Fruit fly (Drosophila melanogaster) whole organism, embryonic: ENCODE measurements around the gene Jhbp13.
A peak's percentile ranks its signal among the peaks of the same experiment; 100 is the strongest.

ENCODE experiments used
- Ada2b ChIP-seq: fragments of 200-800 bp; sonication (Bioruptor generic); IDR thresholded peaks from 2 replicates; pipeline ENCODE4 v1.3.6; 2022; ENCODE audit warnings: missing biosample characterization, missing genetic modification characterization
- Bgb ChIP-seq: fragments of 200-800 bp; sonication (Bioruptor generic); IDR thresholded peaks from 2 replicates; pipeline ENCODE4 v1.3.6; 2022; ENCODE audit warnings: missing biosample characterization, missing genetic modification characterization; ENCODE audit not compliant: partially characterized antibody
- CG10267 ChIP-seq: fragments of 200-800 bp; sonication (Bioruptor generic); optimal IDR thresholded peaks from 2 replicates; lab custom pipeline; 2018; ENCODE audit warnings: missing biosample characterization, mild to moderate bottlenecking, missing genetic modification characterization, moderate library complexity
- CG11085 ChIP-seq: fragments of 200-800 bp; sonication (Bioruptor generic); IDR thresholded peaks from 2 replicates; pipeline ENCODE4 v1.3.6; 2022; ENCODE audit warnings: missing biosample characterization, missing genetic modification characterization
- CG13296 ChIP-seq: fragments of 200-800 bp; sonication (Bioruptor generic); optimal IDR thresholded peaks from 3 replicates; lab custom pipeline; 2018; ENCODE audit warnings: missing biosample characterization, mild to moderate bottlenecking, missing genetic modification characterization
- CG14710 ChIP-seq: fragments of 200-800 bp; sonication (Bioruptor generic); optimal IDR thresholded peaks from 3 replicates; lab custom pipeline; 2019; ENCODE audit warnings: missing biosample characterization, mild to moderate bottlenecking, missing genetic modification characterization, moderate library complexity
- CG17186 ChIP-seq: fragments of 200-800 bp; sonication (Bioruptor generic); optimal IDR thresholded peaks from 3 replicates; lab custom pipeline; 2017; ENCODE audit warnings: missing biosample characterization, missing genetic modification reagents, missing genetic modification characterization
- CG17361 ChIP-seq: fragments of 200-800 bp; sonication (Bioruptor generic); IDR thresholded peaks from 3 replicates; pipeline ENCODE4 v1.3.6; 2022; ENCODE audit warnings: missing biosample characterization, missing genetic modification characterization
- CG18476 ChIP-seq: fragments of 200-800 bp; sonication (Bioruptor generic); optimal IDR thresholded peaks from 2 replicates; lab custom pipeline; 2016; ENCODE audit warnings: missing biosample characterization, mild to moderate bottlenecking, missing genetic modification characterization
- CG31441 ChIP-seq: fragments of 200-800 bp; sonication (Bioruptor generic); IDR thresholded peaks from 2 replicates; pipeline ENCODE4 v1.3.6; 2022; ENCODE audit warnings: missing biosample characterization, missing genetic modification characterization
- CG4424 ChIP-seq: fragments of 200-800 bp; sonication (Bioruptor generic); optimal IDR thresholded peaks from 3 replicates; lab custom pipeline; 2016; ENCODE audit warnings: missing biosample characterization, missing genetic modification characterization
- CG6175 ChIP-seq: fragments of 200-800 bp; sonication (Bioruptor generic); IDR thresholded peaks from 3 replicates; pipeline ENCODE4 v1.3.6; 2022; ENCODE audit warnings: missing biosample characterization, missing genetic modification characterization
- CG6654 ChIP-seq: fragments of 200-800 bp; sonication (Bioruptor generic); optimal IDR thresholded peaks from 2 replicates; lab custom pipeline; 2017; ENCODE audit warnings: missing biosample characterization, mild to moderate bottlenecking, missing genetic modification characterization
- CG7357 ChIP-seq: fragments of 200-800 bp; sonication (Bioruptor generic); IDR thresholded peaks from 3 replicates; pipeline ENCODE4 v1.3.6; 2022; ENCODE audit warnings: missing biosample characterization, missing genetic modification characterization
- CG8478 ChIP-seq: fragments of >200 bp; optimal IDR thresholded peaks from 2 replicates; lab custom pipeline; 2018
- CG9215 ChIP-seq: fragments of 200-800 bp; sonication (Bioruptor generic); IDR thresholded peaks from 2 replicates; pipeline ENCODE4 v1.3.6; 2022; ENCODE audit warnings: missing biosample characterization, missing genetic modification characterization
- Chrac-16 ChIP-seq: fragments of 200-800 bp; sonication (Bioruptor generic); optimal IDR thresholded peaks from 3 replicates; lab custom pipeline; 2016; ENCODE audit warnings: missing biosample characterization, missing genetic modification characterization
- CrebB ChIP-seq: fragments of 200-800 bp; sonication (Bioruptor generic); optimal IDR thresholded peaks from 3 replicates; lab custom pipeline; 2018; ENCODE audit warnings: missing biosample characterization, mild to moderate bottlenecking, missing genetic modification characterization
- Dad ChIP-seq: fragments of 200-800 bp; sonication (Bioruptor generic); optimal IDR thresholded peaks from 3 replicates; lab custom pipeline; 2016; ENCODE audit warnings: missing biosample characterization, missing genetic modification characterization
- Dek ChIP-seq: fragments of 200-800 bp; sonication (Bioruptor generic); optimal IDR thresholded peaks from 3 replicates; lab custom pipeline; 2019; ENCODE audit warnings: missing biosample characterization, mild to moderate bottlenecking, missing genetic modification characterization, moderate library complexity
- E2f2 ChIP-seq: fragments of 200-800 bp; sonication (Bioruptor generic); IDR thresholded peaks from 2 replicates; pipeline ENCODE4 v1.3.6; 2022; ENCODE audit warnings: missing biosample characterization, missing genetic modification characterization
- Ets97D ChIP-seq: fragments of 200-800 bp; sonication (Bioruptor generic); optimal IDR thresholded peaks from 3 replicates; lab custom pipeline; 2016; ENCODE audit warnings: missing biosample characterization, missing genetic modification characterization
- Hand ChIP-seq: fragments of 200-800 bp; sonication (Bioruptor generic); optimal IDR thresholded peaks from 2 replicates; lab custom pipeline; 2017; ENCODE audit warnings: mild to moderate bottlenecking, missing biosample characterization, missing genetic modification reagents, missing genetic modification characterization
- Mad ChIP-seq: fragments of 200-800 bp; sonication (Bioruptor generic); optimal IDR thresholded peaks from 2 replicates; lab custom pipeline; 2016; ENCODE audit warnings: missing biosample characterization, missing genetic modification characterization
- Max ChIP-seq: fragments of 200-800 bp; sonication (Bioruptor generic); optimal IDR thresholded peaks from 2 replicates; lab custom pipeline; 2016; ENCODE audit warnings: missing biosample characterization, mild to moderate bottlenecking, missing genetic modification characterization
- NC2α ChIP-seq: fragments of 200-800 bp; sonication (Bioruptor generic); optimal IDR thresholded peaks from 2 replicates; lab custom pipeline; 2016; ENCODE audit warnings: missing biosample characterization, missing genetic modification characterization
- NC2β ChIP-seq: fragments of 200-800 bp; sonication (Bioruptor generic); optimal IDR thresholded peaks from 2 replicates; lab custom pipeline; 2016; ENCODE audit warnings: missing biosample characterization, missing genetic modification characterization
- Nf-YB ChIP-seq: fragments of 200-800 bp; sonication (Bioruptor generic); optimal IDR thresholded peaks from 3 replicates; lab custom pipeline; 2019; ENCODE audit warnings: missing biosample characterization, mild to moderate bottlenecking, missing genetic modification characterization, moderate library complexity
- Opbp ChIP-seq: fragments of 200-800 bp; sonication (Bioruptor generic); IDR thresholded peaks from 3 replicates; pipeline ENCODE4 v1.3.6; 2022; ENCODE audit warnings: missing biosample characterization, missing genetic modification characterization; ENCODE audit not compliant: partially characterized antibody
- PHDP ChIP-seq: fragments of 200-800 bp; sonication (Bioruptor generic); optimal IDR thresholded peaks from 3 replicates; lab custom pipeline; 2018; ENCODE audit warnings: missing biosample characterization, mild to moderate bottlenecking, missing genetic modification characterization, moderate library complexity
- Sin3A ChIP-seq: fragments of >200 bp; optimal IDR thresholded peaks from 2 replicates; lab custom pipeline; 2018
- Six4 ChIP-seq: fragments of 200-800 bp; sonication (Bioruptor generic); optimal IDR thresholded peaks from 2 replicates; lab custom pipeline; 2016; ENCODE audit warnings: missing biosample characterization, missing genetic modification characterization
- Sry-δ ChIP-seq: fragments of 200-800 bp; sonication (Bioruptor generic); optimal IDR thresholded peaks from 2 replicates; lab custom pipeline; 2016; ENCODE audit warnings: missing biosample characterization, missing genetic modification characterization
- Ssrp ChIP-seq: fragments of 200-800 bp; sonication (Bioruptor generic); optimal IDR thresholded peaks from 2 replicates; lab custom pipeline; 2018; ENCODE audit warnings: missing biosample characterization, mild to moderate bottlenecking, missing genetic modification characterization, moderate library complexity
- Trl ChIP-seq, 3 experiments: fragments of >200 bp in 2 of 3; fragments of 200-800 bp in 1 of 3; sonication (Bioruptor generic) in 1 of 3; optimal IDR thresholded peaks; 2 replicates in 1 of 3; 3 replicates in 2 of 3; lab custom pipeline; 2016 to 2017; ENCODE audit warnings: missing biosample characterization in 1 of 3, missing genetic modification characterization in 1 of 3
- crc ChIP-seq: fragments of 200-800 bp; sonication (Bioruptor generic); optimal IDR thresholded peaks from 2 replicates; lab custom pipeline; 2016; ENCODE audit warnings: missing biosample characterization, missing genetic modification characterization
- crp ChIP-seq, 2 experiments: fragments of 200-800 bp; sonication (Bioruptor generic); optimal IDR thresholded peaks; 2 replicates in 1 of 2; 3 replicates in 1 of 2; lab custom pipeline; 2017; ENCODE audit warnings: missing biosample characterization in 2 of 2, missing genetic modification characterization in 2 of 2, mild to moderate bottlenecking in 1 of 2, moderate library complexity in 1 of 2
- da ChIP-seq: fragments of 200-800 bp; sonication (Bioruptor generic); optimal IDR thresholded peaks from 2 replicates; lab custom pipeline; 2016; ENCODE audit warnings: missing biosample characterization, missing genetic modification characterization
- fd3F ChIP-seq: fragments of 200-800 bp; sonication (Bioruptor generic); optimal IDR thresholded peaks from 2 replicates; lab custom pipeline; 2018; ENCODE audit warnings: missing biosample characterization, mild to moderate bottlenecking, missing genetic modification characterization, moderate library complexity
- grn ChIP-seq: fragments of 200-800 bp; sonication (Bioruptor generic); optimal IDR thresholded peaks from 3 replicates; lab custom pipeline; 2017; ENCODE audit warnings: missing biosample characterization, missing genetic modification characterization
- kay ChIP-seq: fragments of 200-800 bp; sonication (Bioruptor generic); optimal IDR thresholded peaks from 2 replicates; lab custom pipeline; 2016; ENCODE audit warnings: missing biosample characterization, missing genetic modification characterization
- kni ChIP-seq: fragments of 200-800 bp; sonication (Bioruptor generic); optimal IDR thresholded peaks from 3 replicates; lab custom pipeline; 2017; ENCODE audit warnings: mild to moderate bottlenecking, missing biosample characterization, missing genetic modification reagents, missing genetic modification characterization
- peb ChIP-seq: fragments of 200-800 bp; sonication (Bioruptor generic); IDR thresholded peaks from 2 replicates; pipeline ENCODE4 v1.3.6; 2022; ENCODE audit warnings: missing biosample characterization, missing genetic modification characterization
- pzg ChIP-seq: fragments of 200-800 bp; sonication (Bioruptor generic); optimal IDR thresholded peaks from 3 replicates; lab custom pipeline; 2018; ENCODE audit warnings: missing biosample characterization, mild to moderate bottlenecking, missing genetic modification characterization, moderate library complexity
- schlank ChIP-seq: fragments of 200-800 bp; sonication (Bioruptor generic); optimal IDR thresholded peaks from 2 replicates; lab custom pipeline; 2018; ENCODE audit warnings: missing biosample characterization, mild to moderate bottlenecking, missing genetic modification characterization
- sima ChIP-seq: fragments of 200-800 bp; sonication (Bioruptor generic); optimal IDR thresholded peaks from 2 replicates; lab custom pipeline; 2016; ENCODE audit warnings: missing biosample characterization, missing genetic modification characterization
- stc ChIP-seq: fragments of 200-800 bp; sonication (Bioruptor generic); IDR thresholded peaks from 2 replicates; pipeline ENCODE4 v1.3.6; 2022; ENCODE audit warnings: missing biosample characterization, missing genetic modification characterization
- stwl ChIP-seq: fragments of 200-800 bp; sonication (Bioruptor generic); optimal IDR thresholded peaks from 3 replicates; lab custom pipeline; 2018; ENCODE audit warnings: missing biosample characterization, mild to moderate bottlenecking, missing genetic modification characterization, moderate library complexity
- sug ChIP-seq: fragments of 200-800 bp; optimal IDR thresholded peaks from 2 replicates; lab custom pipeline; 2019; ENCODE audit warnings: missing biosample characterization, mild to moderate bottlenecking, missing genetic modification characterization, moderate library complexity
- vnd ChIP-seq: fragments of 200-800 bp; sonication (Bioruptor generic); IDR thresholded peaks from 3 replicates; pipeline ENCODE4 v1.3.6; 2022; ENCODE audit warnings: missing biosample characterization, missing genetic modification characterization; ENCODE audit not compliant: partially characterized antibody
- z ChIP-seq: fragments of 200-800 bp; sonication (Bioruptor generic); IDR thresholded peaks from 3 replicates; pipeline ENCODE4 v1.3.6; 2022; ENCODE audit warnings: missing biosample characterization, missing genetic modification characterization
- zf30C ChIP-seq: fragments of 200-800 bp; sonication (Bioruptor generic); optimal IDR thresholded peaks from 3 replicates; lab custom pipeline; 2018; ENCODE audit warnings: missing biosample characterization, mild to moderate bottlenecking, missing genetic modification characterization

The Jhbp13 gene

DNA sequence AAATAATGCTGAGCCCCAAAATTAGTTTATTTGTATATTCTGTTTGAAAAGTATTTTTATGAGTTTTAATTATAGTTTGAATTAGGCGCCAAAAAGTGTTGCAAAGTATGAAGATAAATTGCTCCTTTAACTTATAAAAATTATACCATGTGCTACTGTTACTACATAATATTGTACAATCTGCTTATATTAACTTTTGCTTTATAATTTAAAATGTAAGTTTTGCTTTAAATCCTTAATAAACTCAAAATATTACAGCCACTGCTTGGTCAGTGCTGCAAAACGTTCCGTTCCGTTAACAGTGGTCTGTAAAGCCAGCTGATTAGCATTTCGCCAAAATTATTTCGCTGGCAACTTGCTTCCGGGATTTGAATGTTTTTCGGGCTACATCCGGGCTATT, 49.9 kb downstream of the Jhbp13 start, which contains the start of gene CG31729:
TSS of gene CG31729 (plus strand) at position 309 of the 400 bp plus-strand sequence.
- TF ChIP-seq fd3F = no peak
- TF ChIP-seq stc = peak; percentile 21; the same call in 1 of the 2 replicates
- TF ChIP-seq CG10267 = peak; percentile 86
- TF ChIP-seq Opbp (GFP tag; lab: Robert Waterston, UW) = no peak
- peak; percentile 91 for TF ChIP-seq E2f2
- no peak for TF ChIP-seq CG6654 (GFP tag; lab: Kevin White, UChicago)
- TF ChIP-seq Trl (optimal IDR thresholded peaks at IDR 0.05; lab: Kevin White, UChicago) = no peak
- TF ChIP-seq Trl (GFP tag; optimal IDR thresholded peaks at IDR 0.05; lab: Kevin White, UChicago) = no peak
- no peak for TF ChIP-seq grn
- TF ChIP-seq Dek = no peak
- no peak for TF ChIP-seq Bgb (GFP tag; lab: Robert Waterston, UW)
- TF ChIP-seq CG8478 (lab: Kevin White, UChicago) = no peak
- TF ChIP-seq Ada2b (GFP tag; lab: Robert Waterston, UW) = no peak
- no peak for TF ChIP-seq peb (GFP tag; lab: Robert Waterston, UW)
- TF ChIP-seq NC2α (GFP tag; lab: Kevin White, UChicago) = no peak
- TF ChIP-seq Max = no peak
- TF ChIP-seq Nf-YB = no peak
- TF ChIP-seq zf30C (GFP tag; lab: Kevin White, UChicago) = no peak
- TF ChIP-seq Chrac-16 (GFP tag; lab: Kevin White, UChicago) = peak; percentile 13
- TF ChIP-seq da = no peak
- peak; percentile 6 for TF ChIP-seq Six4 (GFP tag; lab: Kevin White, UChicago)
- no peak for TF ChIP-seq Dad (GFP tag; lab: Kevin White, UChicago)
- TF ChIP-seq CG18476 (GFP tag; lab: Kevin White, UChicago) = peak; percentile 21
- TF ChIP-seq stwl (tag; lab: Kevin White, UChicago) = peak; percentile 59
- TF ChIP-seq pzg = peak; percentile 47
- no peak for TF ChIP-seq Hand (GFP tag; lab: Kevin White, UChicago)
- TF ChIP-seq vnd = no peak
- no peak for TF ChIP-seq sug (tag; lab: Kevin White, UChicago)
- TF ChIP-seq CG4424 = peak; percentile 28
- TF ChIP-seq Mad (GFP tag; lab: Kevin White, UChicago) = no peak
- TF ChIP-seq crc (GFP tag; lab: Kevin White, UChicago) = no peak
- peak; percentile 50 for TF ChIP-seq Ets97D (GFP tag; lab: Kevin White, UChicago)
- TF ChIP-seq kni (GFP tag; lab: Kevin White, UChicago) = no peak
- no peak for TF ChIP-seq CG9215 (GFP tag; lab: Robert Waterston, UW)
- TF ChIP-seq CG14710 (tag; lab: Kevin White, UChicago) = peak; percentile 2
- no peak for TF ChIP-seq CG13296 (GFP tag; lab: Kevin White, UChicago)
- TF ChIP-seq sima = no peak
- no peak for TF ChIP-seq CG31441 (GFP tag; lab: Robert Waterston, UW)
- TF ChIP-seq kay (GFP tag; lab: Kevin White, UChicago) = no peak
- TF ChIP-seq Ssrp (tag; lab: Kevin White, UChicago) = no peak
- no peak for TF ChIP-seq schlank (tag; lab: Kevin White, UChicago)
- no peak for TF ChIP-seq Sry-δ (GFP tag; lab: Kevin White, UChicago)
- TF ChIP-seq CG11085 (GFP tag; lab: Robert Waterston, UW) = no peak
- TF ChIP-seq CG7357 (GFP tag; lab: Robert Waterston, UW) = no peak
- TF ChIP-seq z = no peak
- peak; percentile 13 to 87 for TF ChIP-seq crp (GFP tag; optimal IDR thresholded peaks at IDR 0.05; lab: Kevin White, UChicago)
- TF ChIP-seq CG17186 (GFP tag; lab: Kevin White, UChicago) = no peak
- TF ChIP-seq CG17361 = 0 out of 3 replicates have a peak, but pooled peaks have one; percentile 8
- no peak for TF ChIP-seq NC2β (GFP tag; lab: Kevin White, UChicago)
- TF ChIP-seq CG6175 (GFP tag; lab: Robert Waterston, UW) = no peak
- no peak for TF ChIP-seq PHDP (tag; lab: Kevin White, UChicago)
- TF ChIP-seq Sin3A = no peak
- TF ChIP-seq CrebB (tag; lab: Kevin White, UChicago) = no peak
